Fruit fly (Drosophila melanogaster) whole organism, embryonic: ENCODE measurements around the gene CG10621.

Source experiments
- Abd-B ChIP-seq: fragments of 200-800 bp; sonication (Bioruptor generic); optimal IDR thresholded peaks from 2 replicates; lab custom pipeline; 2018; ENCODE audit warnings: missing biosample characterization, mild to moderate bottlenecking, missing genetic modification characterization, moderate library complexity
- Atf-2 ChIP-seq: fragments of 200-800 bp; sonication (Bioruptor generic); optimal IDR thresholded peaks from 2 replicates; lab custom pipeline; 2016; ENCODE audit warnings: missing biosample characterization, missing genetic modification characterization
- BEAF-32 ChIP-seq: fragments of 200-800 bp; sonication (Bioruptor generic); optimal IDR thresholded peaks from 3 replicates; lab custom pipeline; 2017; ENCODE audit warnings: missing biosample characterization, missing genetic modification characterization, mild to moderate bottlenecking, moderate library complexity, missing genetic modification reagents
- CG10267 ChIP-seq: fragments of 200-800 bp; sonication (Bioruptor generic); optimal IDR thresholded peaks from 2 replicates; lab custom pipeline; 2018; ENCODE audit warnings: missing biosample characterization, mild to moderate bottlenecking, missing genetic modification characterization, moderate library complexity
- CG10565 ChIP-seq: fragments of 200-800 bp; sonication (Bioruptor generic); optimal IDR thresholded peaks from 3 replicates; lab custom pipeline; 2016; ENCODE audit warnings: missing biosample characterization, mild to moderate bottlenecking, missing genetic modification characterization
- CG10654 ChIP-seq: fragments of 200-800 bp; sonication (Bioruptor generic); optimal IDR thresholded peaks from 2 replicates; lab custom pipeline; 2016; ENCODE audit warnings: missing biosample characterization, missing genetic modification characterization
- CG11456 ChIP-seq: fragments of 200-800 bp; sonication (Bioruptor generic); IDR thresholded peaks from 3 replicates; pipeline ENCODE4 v1.3.6; 2022; ENCODE audit warnings: missing biosample characterization, missing genetic modification characterization
- CG11723 ChIP-seq: fragments of 200-800 bp; sonication (Bioruptor generic); optimal IDR thresholded peaks from 2 replicates; lab custom pipeline; 2017; ENCODE audit warnings: missing biosample characterization, mild to moderate bottlenecking, missing genetic modification characterization
- CG12236 ChIP-seq: fragments of 200-800 bp; sonication (Bioruptor generic); optimal IDR thresholded peaks from 2 replicates; lab custom pipeline; 2016; ENCODE audit warnings: missing biosample characterization, missing genetic modification characterization
- CG12769 ChIP-seq: fragments of 200-800 bp; sonication (Bioruptor generic); optimal IDR thresholded peaks from 2 replicates; lab custom pipeline; 2019; ENCODE audit warnings: missing biosample characterization, mild to moderate bottlenecking, missing genetic modification characterization, moderate library complexity
- CG15269 ChIP-seq: fragments of 200-800 bp; sonication (Bioruptor generic); optimal IDR thresholded peaks from 2 replicates; lab custom pipeline; 2018; ENCODE audit warnings: missing biosample characterization, mild to moderate bottlenecking, missing genetic modification characterization, moderate library complexity
- CG32532 ChIP-seq: fragments of 200-800 bp; sonication (Bioruptor generic); IDR thresholded peaks from 2 replicates; pipeline ENCODE4 v1.3.6; 2022; ENCODE audit warnings: missing biosample characterization, missing genetic modification characterization
- CG34376 ChIP-seq: fragments of 200-800 bp; sonication (Bioruptor generic); optimal IDR thresholded peaks from 2 replicates; lab custom pipeline; 2018; ENCODE audit warnings: missing biosample characterization, mild to moderate bottlenecking, missing genetic modification characterization
- CG34422 ChIP-seq: fragments of 200-800 bp; sonication (Bioruptor generic); IDR thresholded peaks from 3 replicates; pipeline ENCODE4 v1.3.6; 2022; ENCODE audit warnings: missing biosample characterization, missing genetic modification characterization
- CG3995 ChIP-seq: fragments of 200-800 bp; sonication (Bioruptor generic); optimal IDR thresholded peaks from 3 replicates; lab custom pipeline; 2016; ENCODE audit warnings: missing biosample characterization, missing genetic modification characterization
- CG4282 ChIP-seq: fragments of 200-800 bp; sonication (Bioruptor generic); optimal IDR thresholded peaks from 2 replicates; lab custom pipeline; 2016; ENCODE audit warnings: missing biosample characterization, missing genetic modification characterization
- CG43689 ChIP-seq: fragments of 200-800 bp; sonication (Bioruptor generic); IDR thresholded peaks from 2 replicates; pipeline ENCODE4 v1.3.6; 2022; ENCODE audit warnings: missing biosample characterization, missing genetic modification characterization
- CG4730 ChIP-seq: fragments of 200-800 bp; sonication (Bioruptor generic); IDR thresholded peaks from 2 replicates; pipeline ENCODE4 v1.3.6; 2022; ENCODE audit warnings: missing biosample characterization, missing genetic modification characterization
- CG7372 ChIP-seq: fragments of 200-800 bp; sonication (Bioruptor generic); IDR thresholded peaks from 2 replicates; pipeline ENCODE4 v1.3.6; 2022; ENCODE audit warnings: missing biosample characterization, missing genetic modification characterization
- CG7963 ChIP-seq: fragments of 200-800 bp; sonication (Bioruptor generic); IDR thresholded peaks from 3 replicates; pipeline ENCODE4 v1.3.6; 2022; ENCODE audit warnings: missing biosample characterization, missing genetic modification characterization; ENCODE audit not compliant: partially characterized antibody
- CG8281 ChIP-seq: fragments of 200-800 bp; sonication (Bioruptor generic); optimal IDR thresholded peaks from 2 replicates; lab custom pipeline; 2018; ENCODE audit warnings: missing biosample characterization, mild to moderate bottlenecking, missing genetic modification characterization, moderate library complexity
- CG8359 ChIP-seq: fragments of 200-800 bp; sonication (Bioruptor generic); optimal IDR thresholded peaks from 2 replicates; lab custom pipeline; 2017; ENCODE audit warnings: missing biosample characterization, mild to moderate bottlenecking, missing genetic modification characterization, borderline replicate concordance
- Camta ChIP-seq: fragments of 200-800 bp; sonication (Bioruptor generic); optimal IDR thresholded peaks from 2 replicates; lab custom pipeline; 2016; ENCODE audit warnings: missing biosample characterization, missing genetic modification characterization
- Chrac-16 ChIP-seq: fragments of 200-800 bp; sonication (Bioruptor generic); optimal IDR thresholded peaks from 3 replicates; lab custom pipeline; 2016; ENCODE audit warnings: missing biosample characterization, missing genetic modification characterization
- Deaf1 ChIP-seq: fragments of 200-800 bp; optimal IDR thresholded peaks from 3 replicates; lab custom pipeline; 2019; ENCODE audit warnings: missing biosample characterization, mild to moderate bottlenecking, missing genetic modification characterization, moderate library complexity
- Dip2 ChIP-seq: fragments of 200-800 bp; sonication (Bioruptor generic); IDR thresholded peaks from 2 replicates; pipeline ENCODE4 v1.3.6; 2022; ENCODE audit warnings: missing biosample characterization, missing genetic modification characterization
- Doc3 ChIP-seq: fragments of 200-800 bp; sonication (Bioruptor generic); IDR thresholded peaks from 3 replicates; pipeline ENCODE4 v1.3.6; 2022; ENCODE audit warnings: missing biosample characterization, missing genetic modification characterization; ENCODE audit not compliant: partially characterized antibody
- Dp ChIP-seq: fragments of 200-800 bp; sonication (Bioruptor generic); optimal IDR thresholded peaks from 2 replicates; lab custom pipeline; 2018; ENCODE audit warnings: missing biosample characterization, mild to moderate bottlenecking, missing genetic modification characterization, moderate library complexity
- E2f1 ChIP-seq: fragments of 200-800 bp; sonication (Bioruptor generic); IDR thresholded peaks from 2 replicates; pipeline ENCODE4 v1.3.6; 2022; ENCODE audit warnings: missing biosample characterization, missing genetic modification characterization
- Gug ChIP-seq: fragments of 200-800 bp; sonication (Bioruptor generic); IDR thresholded peaks from 4 replicates; pipeline ENCODE4 v1.3.6; 2022; ENCODE audit warnings: missing biosample characterization, missing genetic modification characterization
- HLH4C ChIP-seq: fragments of 200-800 bp; sonication (Bioruptor generic); IDR thresholded peaks from 3 replicates; pipeline ENCODE4 v1.3.6; 2022; ENCODE audit warnings: missing biosample characterization, missing genetic modification characterization; ENCODE audit not compliant: partially characterized antibody
- Mes4 ChIP-seq: fragments of 200-800 bp; sonication (Bioruptor generic); optimal IDR thresholded peaks from 2 replicates; lab custom pipeline; 2016; ENCODE audit warnings: missing biosample characterization, missing genetic modification characterization
- Side ChIP-seq: fragments of 200-800 bp; sonication (Bioruptor generic); optimal IDR thresholded peaks from 2 replicates; lab custom pipeline; 2016; ENCODE audit warnings: missing biosample characterization, missing genetic modification characterization
- btn ChIP-seq: fragments of 200-800 bp; sonication (Bioruptor generic); optimal IDR thresholded peaks from 2 replicates; lab custom pipeline; 2016; ENCODE audit warnings: missing biosample characterization, missing genetic modification characterization
- chn ChIP-seq: fragments of 200-800 bp; sonication (Bioruptor generic); optimal IDR thresholded peaks from 2 replicates; lab custom pipeline; 2016; ENCODE audit warnings: missing biosample characterization, missing genetic modification characterization
- ewg ChIP-seq: fragments of 200-800 bp; sonication (Bioruptor generic); optimal IDR thresholded peaks from 3 replicates; lab custom pipeline; 2017; ENCODE audit warnings: mild to moderate bottlenecking, missing biosample characterization, missing genetic modification reagents, missing genetic modification characterization
- fd3F ChIP-seq: fragments of 200-800 bp; sonication (Bioruptor generic); optimal IDR thresholded peaks from 2 replicates; lab custom pipeline; 2018; ENCODE audit warnings: missing biosample characterization, mild to moderate bottlenecking, missing genetic modification characterization, moderate library complexity
- fru ChIP-seq: fragments of >200 bp; optimal IDR thresholded peaks from 2 replicates; lab custom pipeline; 2017
- gro ChIP-seq: fragments of 200-800 bp; sonication (Bioruptor generic); optimal IDR thresholded peaks from 2 replicates; lab custom pipeline; 2016; ENCODE audit warnings: missing biosample characterization, missing genetic modification characterization
- inv ChIP-seq: fragments of 200-800 bp; sonication (Bioruptor generic); IDR thresholded peaks from 2 replicates; pipeline ENCODE4 v1.3.6; 2022; ENCODE audit warnings: missing biosample characterization, missing genetic modification characterization; ENCODE audit not compliant: partially characterized antibody
- ken ChIP-seq: fragments of 200-800 bp; sonication (Bioruptor generic); IDR thresholded peaks from 3 replicates; pipeline ENCODE4 v1.3.6; 2022; ENCODE audit warnings: missing biosample characterization, missing genetic modification characterization
- lilli ChIP-seq: fragments of 200-800 bp; sonication (Bioruptor generic); optimal IDR thresholded peaks from 3 replicates; lab custom pipeline; 2016; ENCODE audit warnings: missing biosample characterization, missing genetic modification characterization
- mirr ChIP-seq: fragments of 200-800 bp; sonication (Bioruptor generic); optimal IDR thresholded peaks from 3 replicates; lab custom pipeline; 2018; ENCODE audit warnings: missing biosample characterization, mild to moderate bottlenecking, missing genetic modification characterization
- nau ChIP-seq: fragments of 200-800 bp; sonication (Bioruptor generic); optimal IDR thresholded peaks from 3 replicates; lab custom pipeline; 2017; ENCODE audit warnings: missing biosample characterization, mild to moderate bottlenecking, missing genetic modification characterization, missing genetic modification reagents
- phol ChIP-seq: fragments of 200-800 bp; sonication (Bioruptor generic); optimal IDR thresholded peaks from 3 replicates; lab custom pipeline; 2018; ENCODE audit warnings: missing biosample characterization, mild to moderate bottlenecking, missing genetic modification characterization, moderate library complexity
- psq ChIP-seq: fragments of 200-800 bp; sonication (Bioruptor generic); optimal IDR thresholded peaks from 2 replicates; lab custom pipeline; 2017; ENCODE audit warnings: missing biosample characterization, missing genetic modification characterization
- ranshi ChIP-seq: fragments of 200-800 bp; sonication (Bioruptor generic); IDR thresholded peaks from 2 replicates; pipeline ENCODE4 v1.3.6; 2022; ENCODE audit warnings: missing biosample characterization, missing genetic modification characterization
- repo ChIP-seq: fragments of 200-800 bp; sonication (Bioruptor generic); optimal IDR thresholded peaks from 2 replicates; lab custom pipeline; 2016; ENCODE audit warnings: missing biosample characterization, missing genetic modification characterization
- sim ChIP-seq: fragments of 200-800 bp; sonication (Bioruptor generic); IDR thresholded peaks from 2 replicates; pipeline ENCODE4 v1.3.6; 2022; ENCODE audit warnings: missing biosample characterization, missing genetic modification characterization
- vvl ChIP-seq: fragments of 200-800 bp; sonication (Bioruptor generic); IDR thresholded peaks from 2 replicates; pipeline ENCODE4 v1.3.6; 2022; ENCODE audit warnings: missing biosample characterization, missing genetic modification characterization
- z ChIP-seq: fragments of 200-800 bp; sonication (Bioruptor generic); IDR thresholded peaks from 3 replicates; pipeline ENCODE4 v1.3.6; 2022; ENCODE audit warnings: missing biosample characterization, missing genetic modification characterization

Gene CG10621

DNA sequence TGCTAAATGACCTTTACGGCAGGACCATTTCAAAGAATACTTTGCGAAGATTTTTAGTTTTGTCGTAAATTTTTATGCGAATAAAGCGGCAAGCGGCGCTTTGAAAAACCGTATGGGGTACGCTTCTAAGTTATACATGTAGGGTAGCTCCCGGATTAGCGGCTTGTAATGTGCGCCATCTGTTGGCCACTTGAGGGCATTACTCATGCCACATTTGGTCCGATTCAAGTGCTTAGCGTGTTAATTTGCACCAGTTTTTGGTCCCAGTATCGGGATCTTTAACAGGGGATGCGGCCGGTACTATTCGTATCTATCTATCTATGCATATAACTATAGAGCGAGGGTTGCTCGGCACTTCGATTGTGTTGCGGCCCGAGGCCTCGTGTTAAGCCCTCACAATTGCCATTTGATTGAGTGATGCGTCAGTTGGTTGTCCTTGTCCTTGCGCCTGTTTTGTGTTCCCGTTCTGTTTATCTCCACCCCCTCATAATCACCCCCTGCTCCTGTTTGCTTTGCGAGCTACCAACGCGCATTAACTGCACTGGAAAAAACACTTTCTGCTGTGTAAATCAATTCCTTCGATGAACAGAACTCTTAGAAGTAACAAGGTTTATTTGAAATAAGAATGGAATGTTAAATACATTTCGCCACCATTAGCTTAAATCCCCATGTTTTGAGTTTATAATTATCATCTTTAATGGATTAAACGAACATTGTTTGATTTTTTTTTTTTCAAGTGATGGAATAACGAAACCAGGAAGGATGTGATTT is 23.7 kb downstream of the CG10621 start (continued):
- TF ChIP-seq Dip2 (GFP tag; lab: Robert Waterston, UW) (no peak), btn (GFP tag; lab: Kevin White, UChicago) (no peak), Side (no peak), Doc3 (no peak), gro (no peak), E2f1 (no peak), CG11456 (GFP tag; lab: Robert Waterston, UW) (no peak), lilli (GFP tag; lab: Kevin White, UChicago) (no peak), fd3F (no peak), nau (no peak), CG43689 (GFP tag; lab: Robert Waterston, UW) (no peak), CG7963 (GFP tag; lab: Robert Waterston, UW) (no peak), Abd-B (GFP tag; lab: Kevin White, UChicago) (no peak), ranshi (GFP tag; lab: Robert Waterston, UW) (no peak), CG32532 (GFP tag; lab: Robert Waterston, UW) (no peak), CG34422 (GFP tag; lab: Robert Waterston, UW) (no peak), z (GFP tag; lab: Robert Waterston, UW) (no peak), Gug (no peak), ken (GFP tag; lab: Robert Waterston, UW) (no peak), chn (no peak), inv (no peak), CG10267 (tag; lab: Kevin White, UChicago) (peak; percentile 59), sim (GFP tag; lab: Robert Waterston, UW) (no peak), repo (GFP tag; lab: Kevin White, UChicago) (no peak), CG11723 (no peak), Mes4 (peak; percentile 5), CG3995 (GFP tag; lab: Kevin White, UChicago) (no peak), CG4282 (GFP tag; lab: Kevin White, UChicago) (no peak), CG8359 (GFP tag; lab: Kevin White, UChicago) (no peak), Camta (GFP tag; lab: Kevin White, UChicago) (no peak), Dp (no peak), Chrac-16 (GFP tag; lab: Kevin White, UChicago) (peak; percentile 19), CG7372 (GFP tag; lab: Robert Waterston, UW) (no peak), psq (GFP tag; lab: Kevin White, UChicago) (no peak), Atf-2 (GFP tag; lab: Kevin White, UChicago) (no peak), CG8281 (no peak), phol (peak; percentile 59), CG10654 (GFP tag; lab: Kevin White, UChicago) (no peak), CG15269 (tag; lab: Kevin White, UChicago) (no peak), CG4730 (GFP tag; lab: Robert Waterston, UW) (no peak), ewg (GFP tag; lab: Kevin White, UChicago) (no peak), BEAF-32 (GFP tag; lab: Kevin White, UChicago) (no peak), vvl (no peak), Deaf1 (tag; lab: Kevin White, UChicago) (no peak), CG12236 (no peak), HLH4C (GFP tag; lab: Robert Waterston, UW) (no peak), CG10565 (GFP tag; lab: Kevin White, UChicago) (no peak), CG12769 (tag; lab: Kevin White, UChicago) (no peak), fru (lab: Kevin White, UChicago) (no peak), mirr (GFP tag; lab: Kevin White, UChicago) (no peak), CG34376 (no peak)
